Fruit fly (Drosophila melanogaster) whole organism, embryonic: Measurements from ENCODE around the gene CG46310.

Source experiments
- B-H2 ChIP-seq: fragments of 200-800 bp; sonication (Bioruptor generic); optimal IDR thresholded peaks from 2 replicates; lab custom pipeline; 2018; ENCODE audit warnings: missing biosample characterization, mild to moderate bottlenecking, missing genetic modification characterization
- BtbVII ChIP-seq: fragments of 200-800 bp; sonication (Bioruptor generic); optimal IDR thresholded peaks from 3 replicates; lab custom pipeline; 2017; ENCODE audit warnings: missing biosample characterization, mild to moderate bottlenecking, missing genetic modification characterization
- CG10543 ChIP-seq: fragments of 200-800 bp; sonication (Bioruptor generic); optimal IDR thresholded peaks from 3 replicates; lab custom pipeline; 2017; ENCODE audit warnings: missing biosample characterization, mild to moderate bottlenecking, missing genetic modification characterization, moderate library complexity
- CG12769 ChIP-seq: fragments of 200-800 bp; sonication (Bioruptor generic); optimal IDR thresholded peaks from 2 replicates; lab custom pipeline; 2019; ENCODE audit warnings: missing biosample characterization, mild to moderate bottlenecking, missing genetic modification characterization, moderate library complexity
- CG13296 ChIP-seq: fragments of 200-800 bp; sonication (Bioruptor generic); optimal IDR thresholded peaks from 3 replicates; lab custom pipeline; 2018; ENCODE audit warnings: missing biosample characterization, mild to moderate bottlenecking, missing genetic modification characterization
- CG13894 ChIP-seq: fragments of 200-800 bp; sonication (Bioruptor generic); optimal IDR thresholded peaks from 3 replicates; lab custom pipeline; 2018; ENCODE audit warnings: missing biosample characterization, mild to moderate bottlenecking, missing genetic modification characterization, moderate library complexity
- CG15011 ChIP-seq: fragments of 200-800 bp; sonication (Bioruptor generic); optimal IDR thresholded peaks from 3 replicates; lab custom pipeline; 2018; ENCODE audit warnings: missing biosample characterization, mild to moderate bottlenecking, missing genetic modification characterization
- CG15514 ChIP-seq: fragments of 200-800 bp; sonication (Bioruptor generic); optimal IDR thresholded peaks from 3 replicates; lab custom pipeline; 2017; ENCODE audit warnings: missing biosample characterization, missing genetic modification characterization, mild to moderate bottlenecking, moderate library complexity, missing genetic modification reagents
- CG1602 ChIP-seq: fragments of 200-800 bp; sonication (Bioruptor generic); optimal IDR thresholded peaks from 3 replicates; lab custom pipeline; 2016; ENCODE audit warnings: missing biosample characterization, missing genetic modification characterization
- CG18599 ChIP-seq: fragments of 200-800 bp; sonication (Bioruptor generic); optimal IDR thresholded peaks from 3 replicates; lab custom pipeline; 2017; ENCODE audit warnings: missing biosample characterization, missing genetic modification characterization, mild to moderate bottlenecking, moderate library complexity, missing genetic modification reagents
- CG2678 ChIP-seq: fragments of 200-800 bp; sonication (Bioruptor generic); optimal IDR thresholded peaks from 3 replicates; lab custom pipeline; 2019; ENCODE audit warnings: missing biosample characterization, mild to moderate bottlenecking, missing genetic modification characterization, moderate library complexity
- CG3281 ChIP-seq: fragments of 200-800 bp; sonication (Bioruptor generic); optimal IDR thresholded peaks from 3 replicates; lab custom pipeline; 2017; ENCODE audit warnings: missing biosample characterization, mild to moderate bottlenecking, missing genetic modification characterization
- CG34376 ChIP-seq: fragments of 200-800 bp; sonication (Bioruptor generic); optimal IDR thresholded peaks from 2 replicates; lab custom pipeline; 2018; ENCODE audit warnings: missing biosample characterization, mild to moderate bottlenecking, missing genetic modification characterization
- CG6791 ChIP-seq: fragments of 200-800 bp; sonication (Bioruptor generic); IDR thresholded peaks from 3 replicates; pipeline ENCODE4 v1.3.6; 2022; ENCODE audit warnings: missing biosample characterization, missing genetic modification characterization; ENCODE audit not compliant: partially characterized antibody
- CG6813 ChIP-seq: fragments of 200-800 bp; sonication (Bioruptor generic); optimal IDR thresholded peaks from 2 replicates; lab custom pipeline; 2017; ENCODE audit warnings: missing biosample characterization, missing genetic modification characterization, mild to moderate bottlenecking, moderate library complexity, missing genetic modification reagents
- Dek ChIP-seq: fragments of 200-800 bp; sonication (Bioruptor generic); optimal IDR thresholded peaks from 3 replicates; lab custom pipeline; 2019; ENCODE audit warnings: missing biosample characterization, mild to moderate bottlenecking, missing genetic modification characterization, moderate library complexity
- Ets65A ChIP-seq: fragments of 200-800 bp; sonication (Bioruptor generic); peaks from one replicate; lab custom pipeline; 2016; ENCODE audit warnings: missing biosample characterization, missing genetic modification characterization
- Fer1 ChIP-seq: fragments of 200-800 bp; sonication (Bioruptor generic); optimal IDR thresholded peaks from 2 replicates; lab custom pipeline; 2017; ENCODE audit warnings: missing biosample characterization, mild to moderate bottlenecking, missing genetic modification characterization
- Hand ChIP-seq: fragments of 200-800 bp; sonication (Bioruptor generic); optimal IDR thresholded peaks from 2 replicates; lab custom pipeline; 2017; ENCODE audit warnings: mild to moderate bottlenecking, missing biosample characterization, missing genetic modification reagents, missing genetic modification characterization
- Hey ChIP-seq: fragments of 200-800 bp; sonication (Bioruptor generic); optimal IDR thresholded peaks from 3 replicates; lab custom pipeline; 2018; ENCODE audit warnings: missing biosample characterization, mild to moderate bottlenecking, missing genetic modification characterization
- Hmr ChIP-seq: fragments of 200-800 bp; sonication (Bioruptor generic); optimal IDR thresholded peaks from 3 replicates; lab custom pipeline; 2017; ENCODE audit warnings: mild to moderate bottlenecking, missing biosample characterization, missing genetic modification reagents, missing genetic modification characterization
- Lim3 ChIP-seq: fragments of 200-800 bp; sonication (Bioruptor generic); IDR thresholded peaks from 2 replicates; pipeline ENCODE4 v1.3.6; 2022; ENCODE audit warnings: missing biosample characterization, missing genetic modification characterization
- Mad ChIP-seq: fragments of 200-800 bp; sonication (Bioruptor generic); optimal IDR thresholded peaks from 2 replicates; lab custom pipeline; 2016; ENCODE audit warnings: missing biosample characterization, missing genetic modification characterization
- Nf-YB ChIP-seq: fragments of 200-800 bp; sonication (Bioruptor generic); optimal IDR thresholded peaks from 3 replicates; lab custom pipeline; 2019; ENCODE audit warnings: missing biosample characterization, mild to moderate bottlenecking, missing genetic modification characterization, moderate library complexity
- Nf-YC ChIP-seq: fragments of 200-800 bp; optimal IDR thresholded peaks from 3 replicates; lab custom pipeline; 2019; ENCODE audit warnings: missing biosample characterization, mild to moderate bottlenecking, missing genetic modification characterization, moderate library complexity
- Optix ChIP-seq: fragments of 200-800 bp; sonication (Bioruptor generic); IDR thresholded peaks from 3 replicates; pipeline ENCODE4 v1.3.6; 2022; ENCODE audit warnings: missing biosample characterization, missing genetic modification characterization
- PHDP ChIP-seq: fragments of 200-800 bp; sonication (Bioruptor generic); optimal IDR thresholded peaks from 3 replicates; lab custom pipeline; 2018; ENCODE audit warnings: missing biosample characterization, mild to moderate bottlenecking, missing genetic modification characterization, moderate library complexity
- Vsx1 ChIP-seq: fragments of 200-800 bp; sonication (Bioruptor generic); optimal IDR thresholded peaks from 2 replicates; lab custom pipeline; 2017; ENCODE audit warnings: missing biosample characterization, mild to moderate bottlenecking, missing genetic modification characterization, missing genetic modification reagents
- ato ChIP-seq: fragments of 200-800 bp; sonication (Bioruptor generic); IDR thresholded peaks from 2 replicates; pipeline ENCODE4 v1.3.6; 2022; ENCODE audit warnings: missing biosample characterization, missing genetic modification characterization; ENCODE audit not compliant: partially characterized antibody
- bigmax ChIP-seq: fragments of 200-800 bp; sonication (Bioruptor generic); optimal IDR thresholded peaks from 2 replicates; lab custom pipeline; 2018; ENCODE audit warnings: missing biosample characterization, mild to moderate bottlenecking, missing genetic modification characterization
- caup ChIP-seq: fragments of 200-800 bp; sonication (Bioruptor generic); optimal IDR thresholded peaks from 3 replicates; lab custom pipeline; 2017; ENCODE audit warnings: missing biosample characterization, mild to moderate bottlenecking, missing genetic modification characterization, moderate library complexity; ENCODE audit not compliant: severe bottlenecking
- cwo ChIP-seq: fragments of 200-800 bp; sonication (Bioruptor generic); optimal IDR thresholded peaks from 3 replicates; lab custom pipeline; 2017; ENCODE audit warnings: missing biosample characterization, missing genetic modification characterization, mild to moderate bottlenecking, moderate library complexity, missing genetic modification reagents
- exex ChIP-seq: fragments of 200-800 bp; sonication (Bioruptor generic); optimal IDR thresholded peaks from 4 replicates; lab custom pipeline; 2018; ENCODE audit warnings: missing biosample characterization, mild to moderate bottlenecking, missing genetic modification characterization, moderate library complexity
- fu2 ChIP-seq: fragments of 200-800 bp; sonication (Bioruptor generic); optimal IDR thresholded peaks from 2 replicates; lab custom pipeline; 2016; ENCODE audit warnings: missing biosample characterization, missing genetic modification characterization
- gem ChIP-seq: fragments of 200-800 bp; sonication (Bioruptor generic); optimal IDR thresholded peaks from 2 replicates; lab custom pipeline; 2019; ENCODE audit warnings: missing biosample characterization, mild to moderate bottlenecking, missing genetic modification characterization, moderate library complexity
- grau ChIP-seq: fragments of 200-800 bp; optimal IDR thresholded peaks from 3 replicates; lab custom pipeline; 2019; ENCODE audit warnings: missing biosample characterization, mild to moderate bottlenecking, missing genetic modification characterization, moderate library complexity
- grn ChIP-seq: fragments of 200-800 bp; sonication (Bioruptor generic); optimal IDR thresholded peaks from 3 replicates; lab custom pipeline; 2017; ENCODE audit warnings: missing biosample characterization, missing genetic modification characterization
- gro ChIP-seq: fragments of 200-800 bp; sonication (Bioruptor generic); optimal IDR thresholded peaks from 2 replicates; lab custom pipeline; 2016; ENCODE audit warnings: missing biosample characterization, missing genetic modification characterization
- lab ChIP-seq: fragments of 200-800 bp; sonication (Bioruptor generic); optimal IDR thresholded peaks from 3 replicates; lab custom pipeline; 2017; ENCODE audit warnings: missing biosample characterization, missing genetic modification characterization, mild to moderate bottlenecking, moderate library complexity, missing genetic modification reagents
- mirr ChIP-seq: fragments of 200-800 bp; sonication (Bioruptor generic); optimal IDR thresholded peaks from 3 replicates; lab custom pipeline; 2018; ENCODE audit warnings: missing biosample characterization, mild to moderate bottlenecking, missing genetic modification characterization
- sd ChIP-seq: fragments of 200-800 bp; sonication (Bioruptor generic); optimal IDR thresholded peaks from 3 replicates; lab custom pipeline; 2018; ENCODE audit warnings: missing biosample characterization, mild to moderate bottlenecking, missing genetic modification characterization, moderate library complexity
- sens-2 ChIP-seq: fragments of 200-800 bp; sonication (Bioruptor generic); IDR thresholded peaks from 2 replicates; pipeline ENCODE4 v1.3.6; 2022; ENCODE audit warnings: missing biosample characterization, missing genetic modification characterization
- sug ChIP-seq: fragments of 200-800 bp; optimal IDR thresholded peaks from 2 replicates; lab custom pipeline; 2019; ENCODE audit warnings: missing biosample characterization, mild to moderate bottlenecking, missing genetic modification characterization, moderate library complexity
- tx ChIP-seq: fragments of 200-800 bp; sonication (Bioruptor generic); optimal IDR thresholded peaks from 2 replicates; lab custom pipeline; 2016; ENCODE audit warnings: missing biosample characterization, missing genetic modification characterization

Gene CG46310

DNA sequence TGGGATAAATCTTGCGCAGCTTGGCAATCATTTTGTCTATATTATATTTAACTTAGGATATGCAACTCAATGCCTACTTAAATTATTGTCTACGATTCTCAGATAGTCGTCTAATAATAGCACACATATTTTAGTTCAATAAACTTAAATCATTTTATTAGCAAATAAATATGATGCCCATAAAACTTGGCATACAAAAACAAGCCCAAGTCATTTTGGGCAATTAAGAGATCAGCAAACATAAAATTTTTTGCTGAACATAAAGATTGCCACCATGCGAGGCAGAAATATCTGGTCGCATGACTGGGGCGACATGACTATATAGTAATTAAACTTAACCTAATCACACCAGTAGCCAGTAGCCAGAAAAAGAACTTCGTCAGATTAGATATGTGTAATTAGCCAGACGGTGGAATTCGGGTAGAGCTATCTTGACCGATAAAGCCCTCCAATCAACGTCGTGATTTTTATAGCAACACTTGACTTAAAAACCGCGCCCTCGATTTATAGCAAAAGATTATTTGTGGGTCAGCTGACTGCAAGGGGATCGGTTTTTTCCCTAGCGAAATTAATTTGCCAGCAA lies 12.3 kb upstream of the CG46310 start, which contains the start of gene CG13829:
TSS of gene CG13829 (minus strand) at position 51 of the 583 bp plus-strand sequence.
- peak; percentile 40 for TF ChIP-seq PHDP (tag; lab: Kevin White, UChicago)
- TF ChIP-seq Hey (tag; lab: Kevin White, UChicago): peak; percentile 6
- peak; percentile 34 for TF ChIP-seq CG3281 (GFP tag; lab: Kevin White, UChicago)
- peak; percentile 97 for TF ChIP-seq sd (tag; lab: Kevin White, UChicago)
- peak; percentile 58 for TF ChIP-seq CG2678
- TF ChIP-seq Ets65A (GFP tag; lab: Kevin White, UChicago): peak; percentile 9
- TF ChIP-seq CG6791: no peak
- TF ChIP-seq CG10543: peak; percentile 13
- peak; percentile 57 for TF ChIP-seq CG18599 (GFP tag; lab: Kevin White, UChicago)
- no peak for TF ChIP-seq Dek (tag; lab: Kevin White, UChicago)
- TF ChIP-seq CG34376 (GFP tag; lab: Kevin White, UChicago): peak; percentile 97
- no peak for TF ChIP-seq CG15011 (GFP tag; lab: Kevin White, UChicago)
- TF ChIP-seq CG13296 (GFP tag; lab: Kevin White, UChicago): peak; percentile 37
- peak; percentile 91 for TF ChIP-seq mirr
- peak; percentile 21; the same call in 1 of the 2 replicates for TF ChIP-seq Lim3 (GFP tag; lab: Robert Waterston, UW)
- peak; percentile 29 for TF ChIP-seq bigmax (GFP tag; lab: Kevin White, UChicago)
- peak; percentile 20 for TF ChIP-seq caup
- TF ChIP-seq CG6813 (GFP tag; lab: Kevin White, UChicago): peak; percentile 2
- peak; percentile 82 for TF ChIP-seq grn (GFP tag; lab: Kevin White, UChicago)
- peak; percentile 7 for TF ChIP-seq grau (tag; lab: Kevin White, UChicago)
- no peak for TF ChIP-seq Mad (GFP tag; lab: Kevin White, UChicago)
- TF ChIP-seq Optix: no peak
- peak; percentile 99 for TF ChIP-seq exex (tag; lab: Kevin White, UChicago)
- TF ChIP-seq sens-2 (GFP tag; lab: Robert Waterston, UW): peak; percentile 45; the same call in 1 of the 2 replicates
- TF ChIP-seq CG15514 (GFP tag; lab: Kevin White, UChicago): peak; percentile 7
- peak; percentile 32 for TF ChIP-seq B-H2 (GFP tag; lab: Kevin White, UChicago)
- no peak for TF ChIP-seq fu2
- TF ChIP-seq sug (tag; lab: Kevin White, UChicago): peak; percentile 93
- no peak for TF ChIP-seq ato (GFP tag; lab: Robert Waterston, UW)
- TF ChIP-seq lab (GFP tag; lab: Kevin White, UChicago): peak; percentile 56
- TF ChIP-seq Nf-YC (tag; lab: Kevin White, UChicago): peak; percentile 51
- TF ChIP-seq cwo: peak; percentile 63
- TF ChIP-seq Fer1 (GFP tag; lab: Kevin White, UChicago): peak; percentile 25
- peak; percentile 8 for TF ChIP-seq CG12769 (tag; lab: Kevin White, UChicago)
- peak; percentile 13 for TF ChIP-seq Hand (GFP tag; lab: Kevin White, UChicago)
- TF ChIP-seq Nf-YB (GFP tag; lab: Kevin White, UChicago): peak; percentile 46
- TF ChIP-seq gro (GFP tag; lab: Kevin White, UChicago): peak; percentile 52
- peak; percentile 54 for TF ChIP-seq CG13894
- no peak for TF ChIP-seq tx (GFP tag; lab: Kevin White, UChicago)
- peak; percentile 95 for TF ChIP-seq Vsx1 (GFP tag; lab: Kevin White, UChicago)
- TF ChIP-seq Hmr (GFP tag; lab: Kevin White, UChicago): peak; percentile 22
- peak; percentile 32 for TF ChIP-seq BtbVII (GFP tag; lab: Kevin White, UChicago)
- TF ChIP-seq gem (tag; lab: Kevin White, UChicago): peak; percentile 36
- no peak for TF ChIP-seq CG1602 (GFP tag; lab: Kevin White, UChicago)
